Worm (Caenorhabditis elegans) whole organism, L1 larva: ENCODE measurements around the gene his-59.

Source experiments
- aly-2 ChIP-seq: fragments of 150-350 bp; optimal IDR thresholded peaks from 2 replicates; lab custom pipeline; 2014; ENCODE audit warnings: missing biosample characterization, missing genetic modification characterization
- ama-1 ChIP-seq: fragments of 150-350 bp; optimal IDR thresholded peaks from 2 replicates; lab custom pipeline; 2014
- dsc-1 ChIP-seq: sonication (generic microtip); optimal IDR thresholded peaks from 2 replicates; lab custom pipeline; 2016; ENCODE audit warnings: mild to moderate bottlenecking, missing genetic modification characterization, missing compliant biosample characterization
- egl-27 ChIP-seq, 2 experiments: fragments of 150-350 bp in 1 of 2; sonication (generic microtip); optimal IDR thresholded peaks; 3 replicates each; lab custom pipeline; 2017 to 2018; ENCODE audit warnings: missing biosample characterization in 2 of 2, missing genetic modification characterization in 2 of 2, missing genetic modification reagents in 2 of 2
- hlh-4 ChIP-seq: sonication (generic microtip); optimal IDR thresholded peaks from 2 replicates; lab custom pipeline; 2016; ENCODE audit warnings: mild to moderate bottlenecking, missing genetic modification characterization, missing compliant biosample characterization
- lin-35 ChIP-seq, 2 experiments: fragments of 150-350 bp; optimal IDR thresholded peaks; 2 replicates each; lab custom pipeline; 2014; ENCODE audit warnings: missing biosample characterization in 2 of 2, missing genetic modification characterization in 2 of 2, missing genetic modification reagents in 2 of 2
- lin-39 ChIP-seq: fragments of 150-350 bp; optimal IDR thresholded peaks from 2 replicates; lab custom pipeline; 2014; ENCODE audit warnings: missing biosample characterization, missing genetic modification reagents, missing genetic modification characterization
- lsy-2 ChIP-seq, 2 experiments: fragments of 150-350 bp; optimal IDR thresholded peaks; 2 replicates each; lab custom pipeline; 2014; ENCODE audit warnings: missing biosample characterization in 2 of 2, missing genetic modification characterization in 2 of 2
- mep-1 ChIP-seq: fragments of 150-350 bp; optimal IDR thresholded peaks from 2 replicates; lab custom pipeline; 2014; ENCODE audit warnings: missing biosample characterization, missing genetic modification characterization
- nhr-85 ChIP-seq: sonication (generic microtip); peaks from one replicate; lab custom pipeline; 2016; ENCODE audit warnings: missing genetic modification characterization, inconsistent platforms, missing compliant biosample characterization
- pqm-1 ChIP-seq: sonication (generic microtip); optimal IDR thresholded peaks from 3 replicates; lab custom pipeline; 2017; ENCODE audit warnings: missing biosample characterization, missing genetic modification characterization
- snpc-4 ChIP-seq: fragments of 150-350 bp; optimal IDR thresholded peaks from 2 replicates; lab custom pipeline; 2014; ENCODE audit warnings: missing biosample characterization, missing genetic modification characterization
- unc-130 ChIP-seq: fragments of 150-350 bp; optimal IDR thresholded peaks from 2 replicates; lab custom pipeline; 2017; ENCODE audit warnings: missing biosample characterization, missing genetic modification characterization, inconsistent platforms
- zag-1 ChIP-seq: fragments of 150-350 bp; optimal IDR thresholded peaks from 2 replicates; lab custom pipeline; 2014; ENCODE audit warnings: missing biosample characterization, missing genetic modification characterization

DNA sequence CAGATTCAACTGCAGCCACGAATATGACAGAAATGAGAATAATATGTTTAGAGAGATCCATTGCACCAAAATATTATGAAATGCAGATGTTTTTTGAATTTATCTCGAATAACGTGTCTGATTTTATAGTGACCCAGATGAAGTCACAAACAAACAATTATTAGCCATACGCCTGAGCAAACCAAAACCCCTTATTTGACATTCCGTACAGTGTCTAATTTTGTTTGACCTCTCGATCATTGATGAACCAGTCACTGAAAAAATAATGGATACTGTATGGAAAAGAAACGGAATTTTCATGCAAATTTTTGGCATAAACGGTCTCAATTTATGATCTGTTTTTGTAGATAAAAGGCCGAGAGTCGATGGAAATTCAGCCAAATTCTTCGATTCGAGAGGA lies 28.1 kb downstream of the his-59 start, which contains the start of the genes R05G6.9 and R05G6.3:
- no peak for TF ChIP-seq ama-1 (lab: Kevin White, UChicago)
- TF ChIP-seq zag-1 (tag; lab: Kevin White, UChicago) = no peak
- TF ChIP-seq unc-130 (tag; lab: Kevin White, UChicago) = no peak
- TF ChIP-seq lin-39 = no peak
- no peak for TF ChIP-seq hlh-4 (tag; lab: Kevin White, UChicago)
- no peak for TF ChIP-seq nhr-85 (tag; lab: Kevin White, UChicago)
- TF ChIP-seq lsy-2 (tag; optimal IDR thresholded peaks at IDR 0.05; lab: Kevin White, UChicago) = no peak
- TF ChIP-seq lin-35 (GFP tag; optimal IDR thresholded peaks at IDR 0.05; lab: Kevin White, UChicago) = no peak
- no peak for TF ChIP-seq aly-2 (tag; lab: Kevin White, UChicago)
- no peak for TF ChIP-seq dsc-1
- TF ChIP-seq pqm-1 (tag; lab: Kevin White, UChicago) = no peak
- TF ChIP-seq snpc-4 (tag; lab: Kevin White, UChicago) = no peak
- no peak for TF ChIP-seq egl-27 (tag; optimal IDR thresholded peaks at IDR 0.05; lab: Kevin White, UChicago)
- TF ChIP-seq mep-1 (tag; lab: Kevin White, UChicago) = no peak
